Worm (Caenorhabditis elegans) whole organism, L4/young adult: Measurements from ENCODE around the gene M7.12.

Source experiments
- W03F9.2 ChIP-seq: fragments of 150-350 bp; optimal IDR thresholded peaks from 2 replicates; lab custom pipeline; 2014; ENCODE audit warnings: missing biosample characterization, missing genetic modification characterization
- dao-5 ChIP-seq: sonication (generic microtip); optimal IDR thresholded peaks from 2 replicates; lab custom pipeline; 2016; ENCODE audit warnings: missing genotype, missing genetic modification characterization, moderate library complexity, missing compliant biosample characterization
- him-1 ChIP-seq: sonication (generic microtip); optimal IDR thresholded peaks from 2 replicates; lab custom pipeline; 2016; ENCODE audit warnings: missing genotype, missing genetic modification reagents, missing genetic modification characterization, missing compliant biosample characterization

ce11 chrIV:11126028-11126427, 28.2 kb upstream of the M7.12 start:
- no peak for TF ChIP-seq W03F9.2
- TF ChIP-seq him-1 (tag; lab: Kevin White, UChicago): no peak
- TF ChIP-seq dao-5: no peak
